Worm (Caenorhabditis elegans) whole organism, L2 larva: ENCODE data around the gene W02D7.5.

Experiments
- R02D3.7 ChIP-seq: fragments of 150-350 bp; optimal IDR thresholded peaks from 2 replicates; lab custom pipeline; 2014; ENCODE audit warnings: missing biosample characterization, missing genetic modification characterization
- ama-1 ChIP-seq: fragments of 150-350 bp; optimal IDR thresholded peaks from 2 replicates; lab custom pipeline; 2018; ENCODE audit warnings: inconsistent platforms
- ceh-82 ChIP-seq: fragments of 150-350 bp; optimal IDR thresholded peaks from 2 replicates; lab custom pipeline; 2014; ENCODE audit warnings: missing biosample characterization, missing genetic modification characterization
- elt-3 ChIP-seq: sonication (generic microtip); optimal IDR thresholded peaks from 2 replicates; lab custom pipeline; 2017; ENCODE audit warnings: missing biosample characterization, missing genetic modification characterization
- lsy-2 ChIP-seq, 2 experiments: fragments of 150-350 bp in 1 of 2; sonication (generic microtip) in 1 of 2; optimal IDR thresholded peaks; 2 replicates each; lab custom pipeline; 2014 to 2017; ENCODE audit warnings: missing biosample characterization in 2 of 2, missing genetic modification characterization in 2 of 2
- snpc-4 ChIP-seq: fragments of 150-350 bp; optimal IDR thresholded peaks from 2 replicates; lab custom pipeline; 2014; ENCODE audit warnings: missing biosample characterization, missing genetic modification characterization
- ztf-11 ChIP-seq: sonication (generic microtip); optimal IDR thresholded peaks from 2 replicates; lab custom pipeline; 2017; ENCODE audit warnings: missing biosample characterization, missing genetic modification characterization

DNA sequence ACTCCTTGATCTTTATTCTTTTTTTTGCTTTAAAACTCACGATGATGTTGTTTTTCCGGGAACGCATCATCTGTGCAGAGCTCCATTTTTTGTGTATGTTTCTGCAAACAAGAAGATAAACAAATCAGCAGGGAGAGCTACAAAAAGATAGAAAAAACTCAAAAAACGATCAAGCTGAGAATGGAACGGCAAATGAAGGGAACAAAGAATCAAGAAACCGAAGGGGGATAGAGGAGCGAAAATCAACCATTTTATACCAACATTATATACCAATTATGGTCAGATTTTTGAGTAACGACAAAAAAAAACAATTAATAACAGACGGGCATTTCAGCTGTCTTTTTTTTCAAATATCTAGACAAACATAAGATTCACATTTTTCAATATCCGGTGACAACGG is 14.2 kb downstream of the W02D7.5 start, which contains the start of gene slc-17.5:
- no peak for TF ChIP-seq ztf-11 (tag; lab: Kevin White, UChicago)
- no peak for TF ChIP-seq lsy-2 (tag; optimal IDR thresholded peaks at IDR 0.05; lab: Kevin White, UChicago)
- no peak for TF ChIP-seq snpc-4 (tag; lab: Kevin White, UChicago)
- TF ChIP-seq elt-3: no peak
- no peak for TF ChIP-seq ceh-82
- TF ChIP-seq ama-1 (lab: Kevin White, UChicago): no peak
- no peak for TF ChIP-seq R02D3.7 (tag; lab: Kevin White, UChicago)
